Worm (Caenorhabditis elegans) whole organism, young adult: ENCODE measurements around the gene ccpp-6.

Experiments
- B0019.2 ChIP-seq: fragments of 200-800 bp; sonication (Bioruptor generic); conservative IDR thresholded peaks from 2 replicates; pipeline ENCODE4 v1.3.6; 2022; ENCODE audit warnings: missing genetic modification reagents, missing genetic modification characterization, missing compliant biosample characterization
- F39B2.1 ChIP-seq: fragments of 200-800 bp; sonication (Bioruptor generic); IDR thresholded peaks from 2 replicates; pipeline ENCODE4 v1.3.6; 2022; ENCODE audit warnings: missing genetic modification reagents, missing genetic modification characterization, missing compliant biosample characterization
- ama-1 ChIP-seq, 3 experiments: fragments of 150-350 bp in 1 of 3; sonication (generic microtip) in 2 of 3; optimal IDR thresholded peaks; 2 replicates each; lab custom pipeline; 2014 to 2018; ENCODE audit warnings: missing biosample characterization in 2 of 3, missing genetic modification characterization in 2 of 3, missing genetic modification reagents in 2 of 3
- chd-7 ChIP-seq: sonication (generic microtip); optimal IDR thresholded peaks from 2 replicates; lab custom pipeline; 2016; ENCODE audit warnings: mild to moderate bottlenecking, missing genetic modification characterization, moderate library complexity, missing compliant biosample characterization
- dox-1 ChIP-seq: fragments of 200-800 bp; sonication (Bioruptor generic); IDR thresholded peaks from 2 replicates; pipeline ENCODE4 v1.3.6; 2022; ENCODE audit warnings: missing genetic modification reagents, missing genetic modification characterization, missing compliant biosample characterization
- fkh-3 ChIP-seq: sonication (generic microtip); optimal IDR thresholded peaks from 2 replicates; lab custom pipeline; 2016; ENCODE audit warnings: mild to moderate bottlenecking, missing genetic modification characterization, missing compliant biosample characterization
- hmg-1.2 ChIP-seq: fragments of 200-800 bp; sonication (Bioruptor generic); IDR thresholded peaks from 2 replicates; pipeline ENCODE4 v1.3.6; 2022; ENCODE audit warnings: missing genetic modification reagents, missing genetic modification characterization, missing compliant biosample characterization
- hsf-1 ChIP-seq: fragments of 200-800 bp; sonication (Bioruptor generic); IDR thresholded peaks from 2 replicates; pipeline ENCODE4 v1.3.6; 2022; ENCODE audit warnings: missing genetic modification reagents, missing genetic modification characterization, missing compliant biosample characterization
- madf-8 ChIP-seq: fragments of 200-800 bp; sonication (Bioruptor generic); conservative IDR thresholded peaks from 2 replicates; pipeline ENCODE4 v1.3.6; 2022; ENCODE audit warnings: missing genetic modification reagents, missing genetic modification characterization, missing compliant biosample characterization
- mxl-1 ChIP-seq: sonication (generic microtip); optimal IDR thresholded peaks from 2 replicates; lab custom pipeline; 2016; ENCODE audit warnings: missing genetic modification characterization, missing compliant biosample characterization
- somi-1 ChIP-seq: fragments of 200-800 bp; sonication (Bioruptor generic); optimal IDR thresholded peaks from 2 replicates; lab custom pipeline; 2018; ENCODE audit warnings: mild to moderate bottlenecking, missing genetic modification characterization, missing compliant biosample characterization

The ccpp-6 gene

ce11 chrII:5335370-5336034, 51.6 kb downstream of the ccpp-6 start:
- TF ChIP-seq hsf-1 (GFP tag; lab: Robert Waterston, UW) = no peak
- TF ChIP-seq chd-7 (tag; lab: Kevin White, UChicago) = peak; percentile 15

- TF ChIP-seq ama-1 (optimal IDR thresholded peaks at IDR 0.05; lab: Kevin White, UChicago) (no peak), ama-1 (GFP tag; optimal IDR thresholded peaks at IDR 0.05; lab: Kevin White, UChicago) (no peak), mxl-1 (tag; lab: Kevin White, UChicago) (no peak), madf-8 (GFP tag; lab: Robert Waterston, UW) (no peak), hmg-1.2 (GFP tag; lab: Robert Waterston, UW) (no peak), fkh-3 (tag; lab: Kevin White, UChicago) (no peak), somi-1 (GFP tag; lab: Kevin White, UChicago) (no peak), F39B2.1 (GFP tag; lab: Robert Waterston, UW) (no peak), dox-1 (GFP tag; lab: Robert Waterston, UW) (no peak), B0019.2 (GFP tag; lab: Robert Waterston, UW) (no peak)
Observed at ce11 chrII:5334628-5335027, 52.5 kb downstream of the ccpp-6 start.
